Worm (Caenorhabditis elegans) whole organism, midembryonic: ENCODE measurements around the gene F21G4.6.

Source experiments
- T22C8.4 ChIP-seq: fragments of 200-800 bp; sonication (Bioruptor generic); IDR thresholded peaks from 2 replicates; pipeline ENCODE4 v1.3.6; 2022; ENCODE audit warnings: missing genetic modification characterization, missing compliant biosample characterization
- cog-1 ChIP-seq: sonication (generic microtip); optimal IDR thresholded peaks from 2 replicates; lab custom pipeline; 2016; ENCODE audit warnings: missing genetic modification characterization, missing compliant biosample characterization
- flt-1 ChIP-seq: fragments of 200-800 bp; sonication (Bioruptor generic); IDR thresholded peaks from 2 replicates; pipeline ENCODE4 v1.3.6; 2022; ENCODE audit warnings: missing genetic modification characterization, missing compliant biosample characterization
- klf-2 ChIP-seq: fragments of 200-800 bp; sonication (Bioruptor generic); conservative IDR thresholded peaks from 2 replicates; pipeline ENCODE4 v1.3.6; 2022; ENCODE audit warnings: missing genetic modification reagents, missing genetic modification characterization, missing compliant biosample characterization
- med-1 ChIP-seq: sonication (generic microtip); optimal IDR thresholded peaks from 2 replicates; lab custom pipeline; 2017; ENCODE audit warnings: missing genetic modification characterization, mild to moderate bottlenecking, missing compliant biosample characterization, antibody characterized with exemption, missing genetic modification reagents; ENCODE audit not compliant: insufficient read depth
- ref-1 ChIP-seq: fragments of 200-800 bp; sonication (Bioruptor generic); conservative IDR thresholded peaks from 2 replicates; pipeline ENCODE4 v1.3.6; 2022; ENCODE audit warnings: missing genetic modification reagents, missing genetic modification characterization, missing compliant biosample characterization
- tab-1 ChIP-seq: fragments of 200-800 bp; sonication (Bioruptor generic); IDR thresholded peaks from 2 replicates; pipeline ENCODE4 v1.3.6; 2022; ENCODE audit warnings: missing genetic modification characterization, missing compliant biosample characterization
- ztf-23 ChIP-seq: fragments of 200-800 bp; sonication (Bioruptor generic); IDR thresholded peaks from 2 replicates; pipeline ENCODE4 v1.3.6; 2022; ENCODE audit warnings: missing genetic modification reagents, missing genetic modification characterization, missing compliant biosample characterization
- ztf-29 ChIP-seq: fragments of 200-800 bp; sonication (Bioruptor generic); IDR thresholded peaks from 2 replicates; pipeline ENCODE4 v1.3.6; 2022; ENCODE audit warnings: missing genetic modification reagents, missing genetic modification characterization, missing compliant biosample characterization

F21G4.6 gene

ce11 chrX:9941379-9941778 is 24.1 kb upstream of the F21G4.6 start:
- TF ChIP-seq tab-1 (GFP tag; lab: Robert Waterston, UW) (no peak), ztf-23 (GFP tag; lab: Robert Waterston, UW) (0 out of 2 replicates have a peak, but pooled peaks have one; percentile 8)

- TF ChIP-seq tab-1 (GFP tag; lab: Robert Waterston, UW) = no peak
- TF ChIP-seq med-1 (GFP tag; lab: Kevin White, UChicago) = no peak
- no peak for TF ChIP-seq klf-2 (GFP tag; lab: Robert Waterston, UW)
Measured at ce11 chrX:9940524-9940923, 23.3 kb upstream of the F21G4.6 start.

- TF ChIP-seq T22C8.4 (GFP tag; lab: Robert Waterston, UW) (no peak), tab-1 (GFP tag; lab: Robert Waterston, UW) (no peak), ref-1 (GFP tag; lab: Robert Waterston, UW) (no peak), ztf-29 (GFP tag; lab: Robert Waterston, UW) (no peak), flt-1 (GFP tag; lab: Robert Waterston, UW) (no peak), klf-2 (GFP tag; lab: Robert Waterston, UW) (no peak), ztf-23 (GFP tag; lab: Robert Waterston, UW) (no peak), cog-1 (tag; lab: Kevin White, UChicago) (no peak), med-1 (GFP tag; lab: Kevin White, UChicago) (no peak)
Measured at ce11 chrX:9938537-9938936, 21.3 kb upstream of the F21G4.6 start, which contains the start of the genes C17G1.5 and C17G1.14. C17G1.5 (plus strand) TSS chrX:9938802. C17G1.14 (plus strand) TSS chrX:9938813.

- no peak for TF ChIP-seq ztf-29 (GFP tag; lab: Robert Waterston, UW)
- TF ChIP-seq cog-1 (tag; lab: Kevin White, UChicago) = no peak
- TF ChIP-seq klf-2 (GFP tag; lab: Robert Waterston, UW) = no peak
- TF ChIP-seq ref-1 (GFP tag; lab: Robert Waterston, UW) = no peak
- TF ChIP-seq tab-1 (GFP tag; lab: Robert Waterston, UW) = no peak
- TF ChIP-seq flt-1 (GFP tag; lab: Robert Waterston, UW) = no peak
- no peak for TF ChIP-seq T22C8.4 (GFP tag; lab: Robert Waterston, UW)
- TF ChIP-seq med-1 (GFP tag; lab: Kevin White, UChicago) = no peak
- TF ChIP-seq ztf-23 (GFP tag; lab: Robert Waterston, UW) = no peak
Measured at ce11 chrX:9938091-9938490, 20.8 kb upstream of the F21G4.6 start.

- TF ChIP-seq ref-1 (GFP tag; lab: Robert Waterston, UW) = no peak
- TF ChIP-seq ztf-29 (GFP tag; lab: Robert Waterston, UW) = no peak
- no peak for TF ChIP-seq T22C8.4 (GFP tag; lab: Robert Waterston, UW)
Measured at ce11 chrX:9934009-9934323, 16.7 kb upstream of the F21G4.6 start.

ce11 chrX:9933291-9934008 is 16.2 kb upstream of the F21G4.6 start:
- TF ChIP-seq med-1 (GFP tag; lab: Kevin White, UChicago) (no peak), klf-2 (GFP tag; lab: Robert Waterston, UW) (no peak), cog-1 (tag; lab: Kevin White, UChicago) (no peak), ztf-29 (GFP tag; lab: Robert Waterston, UW) (no peak), tab-1 (GFP tag; lab: Robert Waterston, UW) (no peak), ztf-23 (GFP tag; lab: Robert Waterston, UW) (no peak), flt-1 (GFP tag; lab: Robert Waterston, UW) (no peak), T22C8.4 (GFP tag; lab: Robert Waterston, UW) (no peak), ref-1 (GFP tag; lab: Robert Waterston, UW) (no peak)

- peak; percentile 79 for TF ChIP-seq flt-1 (GFP tag; lab: Robert Waterston, UW)
- peak; percentile 24 for TF ChIP-seq med-1 (GFP tag; lab: Kevin White, UChicago)
- TF ChIP-seq T22C8.4 (GFP tag; lab: Robert Waterston, UW) = no peak
- peak; percentile 60 for TF ChIP-seq cog-1 (tag; lab: Kevin White, UChicago)
- TF ChIP-seq ztf-29 (GFP tag; lab: Robert Waterston, UW) = no peak
- TF ChIP-seq ztf-23 (GFP tag; lab: Robert Waterston, UW) = peak; percentile 64; the same call in 1 of the 2 replicates
- TF ChIP-seq ref-1 (GFP tag; lab: Robert Waterston, UW) = no peak
- no peak for TF ChIP-seq klf-2 (GFP tag; lab: Robert Waterston, UW)
- TF ChIP-seq tab-1 (GFP tag; lab: Robert Waterston, UW) = no peak
Measured at ce11 chrX:9932226-9932773, 15.1 kb upstream of the F21G4.6 start, which contains the start of gene tsp-21. tsp-21 (plus strand) TSS chrX:9932371.

ce11 chrX:9931362-9931761 is 14.1 kb upstream of the F21G4.6 start, which contains the start of gene nra-3:
nra-3 (minus strand) TSS chrX:9931462.
- TF ChIP-seq ztf-29 (GFP tag; lab: Robert Waterston, UW) (no peak), ztf-23 (GFP tag; lab: Robert Waterston, UW) (peak; percentile 54; the same call in 1 of the 2 replicates)

- TF ChIP-seq tab-1 (GFP tag; lab: Robert Waterston, UW) = no peak
- no peak for TF ChIP-seq flt-1 (GFP tag; lab: Robert Waterston, UW)
- no peak for TF ChIP-seq ztf-23 (GFP tag; lab: Robert Waterston, UW)
- TF ChIP-seq ref-1 (GFP tag; lab: Robert Waterston, UW) = no peak
- no peak for TF ChIP-seq ztf-29 (GFP tag; lab: Robert Waterston, UW)
- TF ChIP-seq klf-2 (GFP tag; lab: Robert Waterston, UW) = no peak
- TF ChIP-seq med-1 (GFP tag; lab: Kevin White, UChicago) = no peak
- TF ChIP-seq T22C8.4 (GFP tag; lab: Robert Waterston, UW) = no peak
- TF ChIP-seq cog-1 (tag; lab: Kevin White, UChicago) = no peak
Measured at ce11 chrX:9927993-9928392, 10.7 kb upstream of the F21G4.6 start.
